Fruit fly (Drosophila melanogaster) whole organism, adult: Measurements from ENCODE around the gene hmw.

ENCODE experiments used
- CG11617 ChIP-seq: fragments of 200-800 bp; sonication (Bioruptor generic); optimal IDR thresholded peaks from 2 replicates; lab custom pipeline; 2017; ENCODE audit warnings: mild to moderate bottlenecking, missing biosample characterization, missing genetic modification reagents, missing genetic modification characterization
- CG12768 ChIP-seq: fragments of 200-800 bp; sonication (Bioruptor generic); optimal IDR thresholded peaks from 2 replicates; lab custom pipeline; 2017; ENCODE audit warnings: missing biosample characterization, missing genetic modification characterization, mild to moderate bottlenecking, moderate library complexity, missing genetic modification reagents
- CG14711 ChIP-seq: fragments of 200-800 bp; sonication (Bioruptor generic); optimal IDR thresholded peaks from 2 replicates; lab custom pipeline; 2018; ENCODE audit warnings: missing biosample characterization, mild to moderate bottlenecking, missing genetic modification characterization, moderate library complexity
- CG1620 ChIP-seq: fragments of 200-800 bp; sonication (Bioruptor generic); optimal IDR thresholded peaks from 2 replicates; lab custom pipeline; 2016; ENCODE audit warnings: missing biosample characterization, missing genetic modification characterization
- CG33017 ChIP-seq: fragments of 200-800 bp; sonication (Bioruptor generic); optimal IDR thresholded peaks from 2 replicates; lab custom pipeline; 2018; ENCODE audit warnings: missing biosample characterization, mild to moderate bottlenecking, missing genetic modification characterization, moderate library complexity
- CG5204 ChIP-seq: fragments of 200-800 bp; sonication (Bioruptor generic); optimal IDR thresholded peaks from 2 replicates; lab custom pipeline; 2016; ENCODE audit warnings: missing biosample characterization, missing genetic modification characterization
- CG7045 ChIP-seq: fragments of 200-800 bp; sonication (Bioruptor generic); optimal IDR thresholded peaks from 2 replicates; lab custom pipeline; 2017; ENCODE audit warnings: missing biosample characterization, mild to moderate bottlenecking, missing genetic modification characterization
- CG7101 ChIP-seq: fragments of 200-800 bp; sonication (Bioruptor generic); optimal IDR thresholded peaks from 2 replicates; lab custom pipeline; 2018; ENCODE audit warnings: missing biosample characterization, mild to moderate bottlenecking, missing genetic modification characterization, moderate library complexity
- Clk ChIP-seq: fragments of 200-800 bp; sonication (Bioruptor generic); optimal IDR thresholded peaks from 2 replicates; lab custom pipeline; 2017; ENCODE audit warnings: missing biosample characterization, missing genetic modification characterization
- Crg-1 ChIP-seq: fragments of 200-800 bp; sonication (Bioruptor generic); optimal IDR thresholded peaks from 2 replicates; lab custom pipeline; 2016; ENCODE audit warnings: missing biosample characterization, missing genetic modification characterization
- Hr96 ChIP-seq: fragments of 200-800 bp; sonication (Bioruptor generic); optimal IDR thresholded peaks from 2 replicates; lab custom pipeline; 2016; ENCODE audit warnings: missing biosample characterization, missing genetic modification characterization
- Mnt ChIP-seq: fragments of 200-800 bp; sonication (Bioruptor generic); optimal IDR thresholded peaks from 2 replicates; lab custom pipeline; 2016; ENCODE audit warnings: missing biosample characterization, mild to moderate bottlenecking, missing genetic modification characterization
- bab1 ChIP-seq: fragments of 200-800 bp; sonication (Bioruptor generic); optimal IDR thresholded peaks from 3 replicates; lab custom pipeline; 2019; ENCODE audit warnings: missing biosample characterization, mild to moderate bottlenecking, missing genetic modification characterization, moderate library complexity
- cic ChIP-seq: fragments of 200-800 bp; sonication (Bioruptor generic); optimal IDR thresholded peaks from 2 replicates; lab custom pipeline; 2017; ENCODE audit warnings: missing biosample characterization, mild to moderate bottlenecking, missing genetic modification characterization, moderate library complexity
- cnc ChIP-seq, 2 experiments: fragments of >200 bp; optimal IDR thresholded peaks; 2 replicates each; lab custom pipeline; 2017
- kay ChIP-seq: fragments of 200-800 bp; sonication (Bioruptor generic); peaks from one replicate; lab custom pipeline; 2016; ENCODE audit warnings: missing biosample characterization, missing genetic modification characterization, borderline replicate concordance
- ovo ChIP-seq: fragments of 200-800 bp; sonication (Bioruptor generic); optimal IDR thresholded peaks from 2 replicates; lab custom pipeline; 2016; ENCODE audit warnings: missing biosample characterization, missing genetic modification characterization
- pad ChIP-seq: fragments of 200-800 bp; sonication (Bioruptor generic); optimal IDR thresholded peaks from 3 replicates; lab custom pipeline; 2017; ENCODE audit warnings: missing biosample characterization, missing genetic modification characterization, mild to moderate bottlenecking, moderate library complexity, missing genetic modification reagents
- tj ChIP-seq: fragments of 200-800 bp; sonication (Bioruptor generic); optimal IDR thresholded peaks from 3 replicates; lab custom pipeline; 2017; ENCODE audit warnings: missing biosample characterization, mild to moderate bottlenecking, missing genetic modification characterization, moderate library complexity
- toe ChIP-seq: fragments of 200-800 bp; sonication (Bioruptor generic); optimal IDR thresholded peaks from 2 replicates; lab custom pipeline; 2016; ENCODE audit warnings: missing biosample characterization, missing genetic modification characterization

Gene hmw

DNA sequence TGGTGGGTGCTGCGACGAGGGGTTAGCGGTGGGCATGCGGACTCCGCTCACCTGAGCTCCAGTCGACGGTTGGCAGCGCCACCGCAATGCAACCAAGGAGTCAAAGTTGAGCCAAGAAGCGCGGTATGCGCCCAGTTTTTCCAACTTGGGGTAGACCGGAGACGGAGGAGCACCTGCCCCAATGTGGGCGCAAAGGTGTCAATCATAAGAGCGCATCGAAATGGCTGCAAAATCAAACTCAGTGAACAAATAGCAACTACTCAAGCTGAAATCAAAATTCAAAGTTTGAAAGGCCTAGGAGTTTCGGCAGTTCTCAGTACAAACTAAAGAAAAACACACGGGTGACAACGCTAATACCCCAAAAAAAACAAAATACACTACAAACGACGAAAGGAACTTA, at the start of gene hmw:
Gene hmw, plus strand, starts transcription at position 301 of the 400 bp plus-strand sequence.
- no peak for TF ChIP-seq CG11617 (GFP tag; lab: Kevin White, UChicago)
- TF ChIP-seq kay (GFP tag; lab: Kevin White, UChicago): no peak
- TF ChIP-seq tj (GFP tag; lab: Kevin White, UChicago): no peak
- TF ChIP-seq CG1620: no peak
- TF ChIP-seq Crg-1 (GFP tag; lab: Kevin White, UChicago): no peak
- TF ChIP-seq toe (GFP tag; lab: Kevin White, UChicago): no peak
- no peak for TF ChIP-seq Clk (GFP tag; lab: Kevin White, UChicago)
- no peak for TF ChIP-seq CG12768
- TF ChIP-seq CG7045 (GFP tag; lab: Kevin White, UChicago): no peak
- TF ChIP-seq cic (GFP tag; lab: Kevin White, UChicago): no peak
- TF ChIP-seq Hr96 (GFP tag; lab: Kevin White, UChicago): no peak
- no peak for TF ChIP-seq CG7101
- no peak for TF ChIP-seq pad (GFP tag; lab: Kevin White, UChicago)
- no peak for TF ChIP-seq CG14711
- TF ChIP-seq Mnt (GFP tag; lab: Kevin White, UChicago): no peak
- no peak for TF ChIP-seq bab1
- TF ChIP-seq cnc (optimal IDR thresholded peaks at IDR 0.05; lab: Kevin White, UChicago): no peak
- TF ChIP-seq CG5204: no peak
- no peak for TF ChIP-seq CG33017 (tag; lab: Kevin White, UChicago)

DNA sequence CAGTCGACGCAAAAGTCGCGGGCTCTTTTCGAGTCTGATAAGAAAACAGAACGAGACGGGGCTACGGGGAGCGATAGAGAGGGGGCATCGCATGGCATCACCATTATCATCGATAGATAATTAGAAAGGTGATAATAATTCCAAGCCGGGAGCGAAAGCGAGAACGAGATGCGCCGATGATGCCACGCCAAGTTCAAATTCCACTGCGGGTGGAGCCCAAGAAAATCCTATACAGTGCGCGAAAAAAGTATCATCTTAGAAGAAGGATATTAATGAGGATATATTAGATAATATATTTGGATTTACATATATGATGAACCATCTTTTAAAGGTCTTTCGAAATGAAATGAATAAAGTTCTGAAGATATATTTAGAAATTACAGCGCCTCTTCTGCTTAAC, 49.0 kb upstream of the hmw start:
- TF ChIP-seq CG11617 (GFP tag; lab: Kevin White, UChicago) (no peak), kay (GFP tag; lab: Kevin White, UChicago) (peak; percentile 84), Hr96 (GFP tag; lab: Kevin White, UChicago) (no peak), CG7045 (GFP tag; lab: Kevin White, UChicago) (no peak), CG14711 (no peak)

DNA sequence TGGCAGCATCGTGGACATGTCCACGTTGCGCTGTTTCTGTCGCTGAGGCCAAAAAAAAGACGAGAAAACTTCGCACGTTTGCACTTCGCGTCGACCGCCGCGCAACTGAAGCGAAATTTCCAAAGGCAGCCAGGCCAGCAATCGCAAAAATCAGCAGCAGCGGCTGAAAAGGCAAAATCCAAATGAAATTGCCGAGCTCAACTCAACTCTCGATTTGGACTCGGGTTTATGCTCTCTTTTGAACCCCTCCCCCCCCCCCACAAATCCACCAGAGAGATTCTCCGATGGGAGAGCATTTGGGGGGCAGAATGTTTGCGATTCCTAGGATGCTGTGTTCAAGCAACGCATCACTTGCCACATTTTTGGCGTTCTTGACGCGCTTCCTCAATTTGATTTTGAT, 47.5 kb upstream of the hmw start, which contains the start of gene PKD:
Gene PKD, minus strand, starts transcription at position 88 of the 400 bp plus-strand sequence.
- TF ChIP-seq tj (GFP tag; lab: Kevin White, UChicago): no peak
- no peak for TF ChIP-seq CG5204
- peak; percentile 28 for TF ChIP-seq Mnt (GFP tag; lab: Kevin White, UChicago)

DNA sequence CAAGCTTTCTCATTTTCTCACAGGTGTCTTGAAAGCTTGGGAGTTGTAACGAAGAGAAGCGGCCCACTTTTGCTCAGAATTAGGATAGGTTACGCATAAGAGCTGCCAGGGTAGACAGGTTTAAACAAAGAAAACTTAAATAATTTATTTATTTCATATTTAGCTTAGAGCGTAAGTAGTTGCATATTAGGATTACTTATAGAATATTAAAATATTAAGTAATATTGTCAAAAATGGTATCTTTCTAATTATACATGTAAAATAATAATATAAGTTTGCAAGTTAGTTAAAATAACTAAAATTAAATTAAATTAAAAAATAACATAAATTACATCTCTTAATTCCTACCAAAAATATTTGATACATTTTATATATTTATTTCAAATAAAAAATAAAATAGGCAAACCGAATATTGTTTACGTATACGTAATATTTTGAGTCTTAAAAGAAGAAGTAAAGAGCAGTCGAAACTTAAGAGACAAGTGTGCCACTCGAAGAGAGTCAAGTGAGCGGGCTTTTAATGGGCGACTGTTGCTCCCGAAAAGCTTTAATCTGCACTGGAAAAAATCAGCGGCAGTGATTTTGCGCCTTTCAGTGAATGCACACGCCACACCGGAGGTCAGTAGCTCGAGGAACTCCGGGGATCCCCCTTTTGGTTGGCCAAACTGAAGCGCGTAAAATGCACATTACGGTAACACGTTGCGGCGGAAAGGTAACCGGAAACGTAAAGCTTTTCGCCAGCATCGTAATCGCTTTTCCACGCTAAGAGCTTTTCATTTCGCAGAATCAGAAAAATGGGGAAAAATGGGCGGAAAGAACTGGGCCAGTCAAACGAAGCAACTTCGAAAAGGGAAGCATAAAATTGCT, 46.7 kb upstream of the hmw start:
- TF ChIP-seq cic (GFP tag; lab: Kevin White, UChicago) (peak; percentile 2), pad (GFP tag; lab: Kevin White, UChicago) (no peak), CG1620 (no peak), CG7045 (GFP tag; lab: Kevin White, UChicago) (peak; percentile 13), cnc (optimal IDR thresholded peaks at IDR 0.05; lab: Kevin White, UChicago) (no peak), CG11617 (GFP tag; lab: Kevin White, UChicago) (no peak), CG33017 (tag; lab: Kevin White, UChicago) (peak; percentile 84), bab1 (no peak), CG5204 (peak; percentile 18), Mnt (GFP tag; lab: Kevin White, UChicago) (no peak), Crg-1 (GFP tag; lab: Kevin White, UChicago) (no peak), ovo (GFP tag; lab: Kevin White, UChicago) (no peak), tj (GFP tag; lab: Kevin White, UChicago) (no peak), CG12768 (peak; percentile 31), kay (GFP tag; lab: Kevin White, UChicago) (no peak), toe (GFP tag; lab: Kevin White, UChicago) (no peak), Hr96 (GFP tag; lab: Kevin White, UChicago) (peak; percentile 1), Clk (GFP tag; lab: Kevin White, UChicago) (no peak), CG7101 (peak; percentile 46), CG14711 (peak; percentile 70)

DNA sequence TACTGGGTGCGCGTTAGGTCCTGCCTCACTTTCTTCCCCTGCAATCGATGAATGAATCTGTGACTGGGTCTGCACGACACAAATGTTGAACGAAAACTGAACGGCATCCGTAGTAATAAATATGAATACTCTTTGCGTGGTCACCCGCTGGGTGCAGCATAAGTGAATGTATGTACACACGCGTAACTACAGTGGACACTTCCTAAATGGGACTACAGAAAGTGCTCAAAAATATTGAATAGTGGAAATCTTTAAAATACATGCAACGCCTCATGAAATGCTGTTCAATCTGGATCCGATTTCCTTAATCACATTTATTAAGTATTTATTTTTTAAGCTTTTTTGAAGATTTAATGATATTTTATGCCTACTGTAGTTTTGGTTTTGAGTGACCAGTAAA, 33.0 kb upstream of the hmw start, which contains the start of gene naz:
Gene naz, minus strand, starts transcription at position 101 of the 400 bp plus-strand sequence.
- TF ChIP-seq cnc (optimal IDR thresholded peaks at IDR 0.05; lab: Kevin White, UChicago): no peak
- TF ChIP-seq CG14711: no peak
- no peak for TF ChIP-seq Hr96 (GFP tag; lab: Kevin White, UChicago)
- no peak for TF ChIP-seq kay (GFP tag; lab: Kevin White, UChicago)
- no peak for TF ChIP-seq CG12768
- TF ChIP-seq Crg-1 (GFP tag; lab: Kevin White, UChicago): no peak
- TF ChIP-seq pad (GFP tag; lab: Kevin White, UChicago): no peak
- no peak for TF ChIP-seq bab1
- no peak for TF ChIP-seq CG5204
- TF ChIP-seq cic (GFP tag; lab: Kevin White, UChicago): no peak

DNA sequence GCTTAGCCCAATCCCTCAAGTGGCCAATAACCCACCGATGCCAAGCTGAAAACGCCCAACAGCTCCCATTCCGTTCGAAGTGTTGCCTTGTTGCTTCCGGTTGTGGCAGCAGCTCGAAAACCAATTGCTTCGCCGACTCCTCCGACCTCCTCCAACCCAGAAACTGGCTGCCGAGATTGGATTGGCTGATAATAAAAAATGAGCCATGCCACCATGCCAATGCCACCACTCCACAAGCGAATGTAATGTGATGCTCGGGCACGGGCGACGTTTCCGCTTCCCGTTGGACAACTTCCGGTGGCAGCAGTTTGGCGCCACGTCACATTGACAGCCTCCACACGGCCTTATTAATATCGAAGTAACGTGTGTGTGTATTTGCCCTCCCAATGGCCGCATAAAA, 23.3 kb upstream of the hmw start:
- TF ChIP-seq CG5204 (no peak), ovo (GFP tag; lab: Kevin White, UChicago) (no peak), bab1 (no peak), CG11617 (GFP tag; lab: Kevin White, UChicago) (no peak), cnc (optimal IDR thresholded peaks at IDR 0.05; lab: Kevin White, UChicago) (no peak), CG7101 (no peak), Crg-1 (GFP tag; lab: Kevin White, UChicago) (no peak), CG33017 (tag; lab: Kevin White, UChicago) (no peak), CG14711 (no peak), CG1620 (no peak), kay (GFP tag; lab: Kevin White, UChicago) (no peak), CG7045 (GFP tag; lab: Kevin White, UChicago) (no peak), Hr96 (GFP tag; lab: Kevin White, UChicago) (no peak), tj (GFP tag; lab: Kevin White, UChicago) (no peak), Mnt (GFP tag; lab: Kevin White, UChicago) (no peak)
